Fruit fly (Drosophila melanogaster) whole organism, embryonic: ENCODE measurements around the gene Snx1.

ENCODE experiments used
- Aef1 ChIP-seq: fragments of 200-800 bp; sonication (Bioruptor generic); IDR thresholded peaks from 3 replicates; pipeline ENCODE4 v1.3.6; 2022; ENCODE audit warnings: missing biosample characterization, missing genetic modification characterization
- Atf6 ChIP-seq: fragments of 200-800 bp; sonication (Bioruptor generic); IDR thresholded peaks from 2 replicates; pipeline ENCODE4 v1.3.6; 2022; ENCODE audit warnings: missing biosample characterization, missing genetic modification characterization
- CG1024 ChIP-seq: fragments of 200-800 bp; sonication (Bioruptor generic); IDR thresholded peaks from 2 replicates; pipeline ENCODE4 v1.3.6; 2022; ENCODE audit warnings: missing biosample characterization, missing genetic modification characterization
- CG10321 ChIP-seq: fragments of 200-800 bp; sonication (Bioruptor generic); IDR thresholded peaks from 2 replicates; pipeline ENCODE4 v1.3.6; 2022; ENCODE audit warnings: missing biosample characterization, missing genetic modification characterization
- CG10543 ChIP-seq: fragments of 200-800 bp; sonication (Bioruptor generic); optimal IDR thresholded peaks from 3 replicates; lab custom pipeline; 2017; ENCODE audit warnings: missing biosample characterization, mild to moderate bottlenecking, missing genetic modification characterization, moderate library complexity
- CG10979 ChIP-seq: fragments of 200-800 bp; sonication (Bioruptor generic); optimal IDR thresholded peaks from 2 replicates; lab custom pipeline; 2018; ENCODE audit warnings: missing biosample characterization, mild to moderate bottlenecking, missing genetic modification characterization, moderate library complexity
- CG11560 ChIP-seq: fragments of 200-800 bp; sonication (Bioruptor generic); IDR thresholded peaks from 3 replicates; pipeline ENCODE4 v1.3.6; 2022; ENCODE audit warnings: missing biosample characterization, missing genetic modification characterization
- CG12071 ChIP-seq: fragments of 200-800 bp; sonication (Bioruptor generic); optimal IDR thresholded peaks from 3 replicates; lab custom pipeline; 2018; ENCODE audit warnings: missing biosample characterization, mild to moderate bottlenecking, missing genetic modification characterization
- CG12942 ChIP-seq: fragments of 200-800 bp; sonication (Bioruptor generic); optimal IDR thresholded peaks from 3 replicates; lab custom pipeline; 2016; ENCODE audit warnings: missing biosample characterization, missing genetic modification characterization
- CG13287 ChIP-seq: fragments of 200-800 bp; sonication (Bioruptor generic); IDR thresholded peaks from 2 replicates; pipeline ENCODE4 v1.3.6; 2022; ENCODE audit warnings: missing biosample characterization, missing genetic modification characterization; ENCODE audit not compliant: partially characterized antibody
- CG14667 ChIP-seq: fragments of 200-800 bp; sonication (Bioruptor generic); IDR thresholded peaks from 2 replicates; pipeline ENCODE4 v1.3.6; 2022; ENCODE audit warnings: missing biosample characterization, missing genetic modification characterization
- CG14860 ChIP-seq: fragments of 200-800 bp; sonication (Bioruptor generic); IDR thresholded peaks from 3 replicates; pipeline ENCODE4 v1.3.6; 2022; ENCODE audit warnings: missing biosample characterization, missing genetic modification characterization; ENCODE audit not compliant: partially characterized antibody
- CG15479 ChIP-seq: fragments of 200-800 bp; sonication (Bioruptor generic); optimal IDR thresholded peaks from 3 replicates; lab custom pipeline; 2019; ENCODE audit warnings: missing biosample characterization, mild to moderate bottlenecking, missing genetic modification characterization, moderate library complexity
- CG16813 ChIP-seq: fragments of 200-800 bp; sonication (Bioruptor generic); IDR thresholded peaks from 3 replicates; pipeline ENCODE4 v1.3.6; 2022; ENCODE audit warnings: missing biosample characterization, missing genetic modification characterization; ENCODE audit not compliant: partially characterized antibody
- CG2889 ChIP-seq: fragments of 200-800 bp; sonication (Bioruptor generic); IDR thresholded peaks from 3 replicates; pipeline ENCODE4 v1.3.6; 2022; ENCODE audit warnings: missing biosample characterization, missing genetic modification characterization
- CG32767 ChIP-seq: fragments of 200-800 bp; sonication (Bioruptor generic); IDR thresholded peaks from 2 replicates; pipeline ENCODE4 v1.3.6; 2022; ENCODE audit warnings: missing biosample characterization, missing genetic modification characterization
- CG3407 ChIP-seq: fragments of 200-800 bp; sonication (Bioruptor generic); optimal IDR thresholded peaks from 2 replicates; lab custom pipeline; 2018; ENCODE audit warnings: missing biosample characterization, mild to moderate bottlenecking, missing genetic modification characterization
- CG4730 ChIP-seq: fragments of 200-800 bp; sonication (Bioruptor generic); IDR thresholded peaks from 2 replicates; pipeline ENCODE4 v1.3.6; 2022; ENCODE audit warnings: missing biosample characterization, missing genetic modification characterization
- CG4854 ChIP-seq: fragments of 200-800 bp; sonication (Bioruptor generic); optimal IDR thresholded peaks from 2 replicates; lab custom pipeline; 2016; ENCODE audit warnings: missing biosample characterization, missing genetic modification characterization, inconsistent platforms
- CG6683 ChIP-seq: fragments of 200-800 bp; sonication (Bioruptor generic); optimal IDR thresholded peaks from 2 replicates; lab custom pipeline; 2017; ENCODE audit warnings: missing biosample characterization, mild to moderate bottlenecking, missing genetic modification characterization, missing genetic modification reagents
- CG8089 ChIP-seq: fragments of 200-800 bp; sonication (Bioruptor generic); optimal IDR thresholded peaks from 3 replicates; lab custom pipeline; 2016; ENCODE audit warnings: missing biosample characterization, missing genetic modification characterization
- CG8281 ChIP-seq: fragments of 200-800 bp; sonication (Bioruptor generic); optimal IDR thresholded peaks from 2 replicates; lab custom pipeline; 2018; ENCODE audit warnings: missing biosample characterization, mild to moderate bottlenecking, missing genetic modification characterization, moderate library complexity
- Dad ChIP-seq: fragments of 200-800 bp; sonication (Bioruptor generic); optimal IDR thresholded peaks from 3 replicates; lab custom pipeline; 2016; ENCODE audit warnings: missing biosample characterization, missing genetic modification characterization
- Drgx ChIP-seq: fragments of 200-800 bp; sonication (Bioruptor generic); IDR thresholded peaks from 2 replicates; pipeline ENCODE4 v1.3.6; 2022; ENCODE audit warnings: missing biosample characterization, missing genetic modification characterization
- Fer2 ChIP-seq: fragments of 200-800 bp; sonication (Bioruptor generic); optimal IDR thresholded peaks from 2 replicates; lab custom pipeline; 2018; ENCODE audit warnings: missing biosample characterization, mild to moderate bottlenecking, missing genetic modification characterization, moderate library complexity
- HLH4C ChIP-seq: fragments of 200-800 bp; sonication (Bioruptor generic); IDR thresholded peaks from 3 replicates; pipeline ENCODE4 v1.3.6; 2022; ENCODE audit warnings: missing biosample characterization, missing genetic modification characterization; ENCODE audit not compliant: partially characterized antibody
- Hmx ChIP-seq: fragments of 200-800 bp; sonication (Bioruptor generic); optimal IDR thresholded peaks from 2 replicates; lab custom pipeline; 2016; ENCODE audit warnings: missing biosample characterization, missing genetic modification characterization
- Lhr ChIP-seq: fragments of 200-800 bp; sonication (Bioruptor generic); optimal IDR thresholded peaks from 3 replicates; lab custom pipeline; 2017; ENCODE audit warnings: mild to moderate bottlenecking, missing biosample characterization, missing genetic modification reagents, missing genetic modification characterization
- Lim3 ChIP-seq: fragments of 200-800 bp; sonication (Bioruptor generic); IDR thresholded peaks from 2 replicates; pipeline ENCODE4 v1.3.6; 2022; ENCODE audit warnings: missing biosample characterization, missing genetic modification characterization
- Mes4 ChIP-seq: fragments of 200-800 bp; sonication (Bioruptor generic); optimal IDR thresholded peaks from 2 replicates; lab custom pipeline; 2016; ENCODE audit warnings: missing biosample characterization, missing genetic modification characterization
- Myb ChIP-seq: fragments of 200-800 bp; sonication (Bioruptor generic); optimal IDR thresholded peaks from 2 replicates; lab custom pipeline; 2016; ENCODE audit warnings: missing biosample characterization, missing genetic modification characterization
- Side ChIP-seq: fragments of 200-800 bp; sonication (Bioruptor generic); optimal IDR thresholded peaks from 2 replicates; lab custom pipeline; 2016; ENCODE audit warnings: missing biosample characterization, missing genetic modification characterization
- Six4 ChIP-seq: fragments of 200-800 bp; sonication (Bioruptor generic); optimal IDR thresholded peaks from 2 replicates; lab custom pipeline; 2016; ENCODE audit warnings: missing biosample characterization, missing genetic modification characterization
- al ChIP-seq: fragments of 200-800 bp; sonication (Bioruptor generic); IDR thresholded peaks from 2 replicates; pipeline ENCODE4 v1.3.6; 2022; ENCODE audit warnings: missing biosample characterization, missing genetic modification characterization
- aop ChIP-seq: fragments of 200-800 bp; sonication (Bioruptor generic); IDR thresholded peaks from 2 replicates; pipeline ENCODE4 v1.3.6; 2022; ENCODE audit warnings: missing biosample characterization, missing genetic modification characterization
- bcd ChIP-seq: fragments of 200-800 bp; sonication (Bioruptor generic); optimal IDR thresholded peaks from 2 replicates; lab custom pipeline; 2017; ENCODE audit warnings: missing biosample characterization, mild to moderate bottlenecking, missing genetic modification characterization
- bsh ChIP-seq, 2 experiments: fragments of 200-800 bp; sonication (Bioruptor generic); optimal IDR thresholded peaks; 2 replicates each; lab custom pipeline; 2017 to 2018; ENCODE audit warnings: mild to moderate bottlenecking in 2 of 2, missing biosample characterization in 2 of 2, missing genetic modification characterization in 2 of 2, moderate library complexity in 1 of 2
- corto ChIP-seq: fragments of 200-800 bp; sonication (Bioruptor generic); optimal IDR thresholded peaks from 2 replicates; lab custom pipeline; 2016; ENCODE audit warnings: missing biosample characterization, mild to moderate bottlenecking, missing genetic modification characterization, moderate library complexity
- dan ChIP-seq: fragments of 200-800 bp; sonication (Bioruptor generic); IDR thresholded peaks from 2 replicates; pipeline ENCODE4 v1.3.6; 2022; ENCODE audit warnings: missing biosample characterization, missing genetic modification characterization
- dm ChIP-seq: fragments of 200-800 bp; sonication (Bioruptor generic); optimal IDR thresholded peaks from 3 replicates; lab custom pipeline; 2016; ENCODE audit warnings: missing biosample characterization, missing genetic modification characterization
- dmrt11E ChIP-seq: fragments of 200-800 bp; sonication (Bioruptor generic); optimal IDR thresholded peaks from 3 replicates; lab custom pipeline; 2018; ENCODE audit warnings: missing biosample characterization, mild to moderate bottlenecking, missing genetic modification characterization, moderate library complexity
- ewg ChIP-seq: fragments of 200-800 bp; sonication (Bioruptor generic); optimal IDR thresholded peaks from 3 replicates; lab custom pipeline; 2017; ENCODE audit warnings: mild to moderate bottlenecking, missing biosample characterization, missing genetic modification reagents, missing genetic modification characterization
- fd3F ChIP-seq: fragments of 200-800 bp; sonication (Bioruptor generic); optimal IDR thresholded peaks from 2 replicates; lab custom pipeline; 2018; ENCODE audit warnings: missing biosample characterization, mild to moderate bottlenecking, missing genetic modification characterization, moderate library complexity
- gt ChIP-seq: fragments of 200-800 bp; sonication (Bioruptor generic); IDR thresholded peaks from 2 replicates; pipeline ENCODE4 v1.3.6; 2022; ENCODE audit warnings: missing biosample characterization, missing genetic modification characterization
- insv ChIP-seq, 2 experiments: fragments of 200-800 bp; sonication (Bioruptor generic); optimal IDR thresholded peaks; 3 replicates each; lab custom pipeline; 2016 to 2018; ENCODE audit warnings: missing biosample characterization in 2 of 2, missing genetic modification characterization in 2 of 2
- sd ChIP-seq: fragments of 200-800 bp; sonication (Bioruptor generic); optimal IDR thresholded peaks from 3 replicates; lab custom pipeline; 2018; ENCODE audit warnings: missing biosample characterization, mild to moderate bottlenecking, missing genetic modification characterization, moderate library complexity
- sna ChIP-seq: fragments of 200-800 bp; sonication (Bioruptor generic); IDR thresholded peaks from 2 replicates; pipeline ENCODE4 v1.3.6; 2022; ENCODE audit warnings: missing biosample characterization, missing genetic modification characterization; ENCODE audit not compliant: partially characterized antibody
- tgo ChIP-seq: fragments of 200-800 bp; sonication (Bioruptor generic); IDR thresholded peaks from 3 replicates; pipeline ENCODE4 v1.3.6; 2022; ENCODE audit warnings: missing biosample characterization, missing genetic modification characterization
- toy ChIP-seq: fragments of 200-800 bp; sonication (Bioruptor generic); IDR thresholded peaks from 2 replicates; pipeline ENCODE4 v1.3.6; 2022; ENCODE audit warnings: missing biosample characterization, missing genetic modification characterization
- ttk ChIP-seq: fragments of 200-800 bp; sonication (Bioruptor generic); IDR thresholded peaks from 2 replicates; pipeline ENCODE4 v2.1.2; 2022; ENCODE audit warnings: missing biosample characterization, missing genetic modification characterization
- tup ChIP-seq: fragments of 200-800 bp; sonication (Bioruptor generic); optimal IDR thresholded peaks from 2 replicates; lab custom pipeline; 2016; ENCODE audit warnings: missing biosample characterization, mild to moderate bottlenecking, missing genetic modification characterization, moderate library complexity

Gene Snx1

DNA sequence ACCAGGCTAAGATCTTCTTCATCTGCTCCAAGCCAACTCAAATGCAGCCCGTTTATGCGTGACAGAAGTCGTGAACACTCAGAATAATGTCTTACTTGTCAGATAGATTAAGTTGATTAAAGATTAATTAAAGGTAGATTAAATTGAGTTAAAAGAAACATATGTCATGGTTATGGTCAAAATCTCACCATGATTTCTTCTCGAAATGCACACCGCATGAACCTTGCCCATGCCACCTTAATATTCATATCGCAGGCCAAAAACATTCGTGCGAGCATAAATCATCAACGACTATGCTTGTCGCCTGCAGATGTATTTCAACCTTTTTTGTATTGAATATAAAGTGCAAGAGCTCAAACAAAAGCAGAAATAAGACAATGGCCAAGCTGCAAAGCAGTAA lies 12.4 kb upstream of the Snx1 start (continued):
- TF ChIP-seq Myb (GFP tag; lab: Kevin White, UChicago) (no peak), CG10321 (GFP tag; lab: Robert Waterston, UW) (peak; percentile 49; the same call in 1 of the 2 replicates), insv (GFP tag; optimal IDR thresholded peaks at IDR 0.05; lab: Kevin White, UChicago) (no peak), toy (GFP tag; lab: Robert Waterston, UW) (no peak), bsh (GFP tag; optimal IDR thresholded peaks at IDR 0.05; lab: Kevin White, UChicago) (peak; percentile 46 to 80), Hmx (GFP tag; lab: Kevin White, UChicago) (no peak), Dad (GFP tag; lab: Kevin White, UChicago) (no peak), tgo (GFP tag; lab: Robert Waterston, UW) (peak; percentile 63; the same call in 2 of the 3 replicates), gt (GFP tag; lab: Robert Waterston, UW) (no peak), Side (GFP tag; lab: Kevin White, UChicago) (no peak), CG11560 (tag; lab: Robert Waterston, UW) (0 out of 3 replicates have a peak, but pooled peaks have one; percentile 33), CG14667 (GFP tag; lab: Robert Waterston, UW) (no peak), CG14860 (GFP tag; lab: Robert Waterston, UW) (no peak), Fer2 (tag; lab: Kevin White, UChicago) (no peak), Mes4 (GFP tag; lab: Kevin White, UChicago) (no peak), sna (no peak), ewg (GFP tag; lab: Kevin White, UChicago) (peak; percentile 18), CG6683 (GFP tag; lab: Kevin White, UChicago) (no peak), ttk (GFP tag; lab: Robert Waterston, UW) (0 out of 2 replicates have a peak, but pooled peaks have one; percentile 41), CG32767 (GFP tag; lab: Robert Waterston, UW) (peak; percentile 59; the same call in 1 of the 2 replicates), HLH4C (no peak), CG16813 (GFP tag; lab: Robert Waterston, UW) (no peak), Drgx (GFP tag; lab: Robert Waterston, UW) (peak; percentile 86), dmrt11E (tag; lab: Kevin White, UChicago) (peak; percentile 34), Lhr (GFP tag; lab: Kevin White, UChicago) (no peak), CG10543 (GFP tag; lab: Kevin White, UChicago) (no peak), CG3407 (GFP tag; lab: Kevin White, UChicago) (peak; percentile 45), tup (GFP tag; lab: Kevin White, UChicago) (no peak), al (GFP tag; lab: Robert Waterston, UW) (no peak), Six4 (GFP tag; lab: Kevin White, UChicago) (no peak), CG15479 (GFP tag; lab: Kevin White, UChicago) (no peak), CG13287 (no peak), CG4730 (GFP tag; lab: Robert Waterston, UW) (0 out of 2 replicates have a peak, but pooled peaks have one; percentile 14), dan (GFP tag; lab: Robert Waterston, UW) (no peak), CG12942 (GFP tag; lab: Kevin White, UChicago) (no peak), CG1024 (GFP tag; lab: Robert Waterston, UW) (0 out of 2 replicates have a peak, but pooled peaks have one; percentile 41), Aef1 (GFP tag; lab: Robert Waterston, UW) (no peak), dm (GFP tag; lab: Kevin White, UChicago) (no peak), bcd (GFP tag; lab: Kevin White, UChicago) (peak; percentile 36), CG12071 (GFP tag; lab: Kevin White, UChicago) (peak; percentile 63), Lim3 (no peak), CG4854 (GFP tag; lab: Kevin White, UChicago) (no peak), aop (GFP tag; lab: Robert Waterston, UW) (no peak), CG10979 (tag; lab: Kevin White, UChicago) (peak; percentile 73), CG2889 (GFP tag; lab: Robert Waterston, UW) (no peak), sd (tag; lab: Kevin White, UChicago) (no peak), corto (GFP tag; lab: Kevin White, UChicago) (no peak), CG8281 (tag; lab: Kevin White, UChicago) (peak; percentile 29), fd3F (GFP tag; lab: Kevin White, UChicago) (no peak), CG8089 (GFP tag; lab: Kevin White, UChicago) (peak; percentile 4), Atf6 (no peak)
